Fruit fly (Drosophila melanogaster) whole organism, embryonic: ENCODE measurements around the gene Nepl18.

Experiments
- CG11247 ChIP-seq: fragments of 200-800 bp; sonication (Bioruptor generic); IDR thresholded peaks from 2 replicates; pipeline ENCODE4 v1.3.6; 2022; ENCODE audit warnings: missing biosample characterization, missing genetic modification characterization
- CG12155 ChIP-seq: fragments of 200-800 bp; sonication (Bioruptor generic); optimal IDR thresholded peaks from 3 replicates; lab custom pipeline; 2016; ENCODE audit warnings: missing biosample characterization, missing genetic modification characterization
- CG1233 ChIP-seq: fragments of 200-800 bp; sonication (Bioruptor generic); optimal IDR thresholded peaks from 4 replicates; lab custom pipeline; 2018; ENCODE audit warnings: missing biosample characterization, mild to moderate bottlenecking, missing genetic modification characterization
- CG13123 ChIP-seq: fragments of 200-800 bp; sonication (Bioruptor generic); optimal IDR thresholded peaks from 2 replicates; lab custom pipeline; 2016; ENCODE audit warnings: missing biosample characterization, missing genetic modification characterization
- CG13287 ChIP-seq: fragments of 200-800 bp; sonication (Bioruptor generic); IDR thresholded peaks from 2 replicates; pipeline ENCODE4 v1.3.6; 2022; ENCODE audit warnings: missing biosample characterization, missing genetic modification characterization; ENCODE audit not compliant: partially characterized antibody
- CG14965 ChIP-seq: fragments of 200-800 bp; sonication (Bioruptor generic); optimal IDR thresholded peaks from 2 replicates; lab custom pipeline; 2016; ENCODE audit warnings: missing biosample characterization, missing genetic modification characterization, borderline replicate concordance
- CG15514 ChIP-seq: fragments of 200-800 bp; sonication (Bioruptor generic); optimal IDR thresholded peaks from 3 replicates; lab custom pipeline; 2017; ENCODE audit warnings: missing biosample characterization, missing genetic modification characterization, mild to moderate bottlenecking, moderate library complexity, missing genetic modification reagents
- CG15601 ChIP-seq: fragments of 200-800 bp; sonication (Bioruptor generic); optimal IDR thresholded peaks from 3 replicates; lab custom pipeline; 2019; ENCODE audit warnings: missing biosample characterization, mild to moderate bottlenecking, missing genetic modification characterization, moderate library complexity
- CG18262 ChIP-seq: fragments of 200-800 bp; optimal IDR thresholded peaks from 3 replicates; lab custom pipeline; 2019; ENCODE audit warnings: missing biosample characterization, mild to moderate bottlenecking, missing genetic modification characterization, moderate library complexity
- CG2712 ChIP-seq: fragments of 200-800 bp; optimal IDR thresholded peaks from 3 replicates; lab custom pipeline; 2019; ENCODE audit warnings: missing biosample characterization, mild to moderate bottlenecking, missing genetic modification characterization, moderate library complexity
- CG2875 ChIP-seq: fragments of 200-800 bp; sonication (Bioruptor generic); optimal IDR thresholded peaks from 2 replicates; lab custom pipeline; 2017; ENCODE audit warnings: missing biosample characterization, mild to moderate bottlenecking, missing genetic modification characterization, missing genetic modification reagents
- CG34376 ChIP-seq: fragments of 200-800 bp; sonication (Bioruptor generic); optimal IDR thresholded peaks from 2 replicates; lab custom pipeline; 2018; ENCODE audit warnings: missing biosample characterization, mild to moderate bottlenecking, missing genetic modification characterization
- CG4360 ChIP-seq: fragments of 200-800 bp; sonication (Bioruptor generic); IDR thresholded peaks from 2 replicates; pipeline ENCODE4 v1.3.6; 2022; ENCODE audit warnings: missing biosample characterization, missing genetic modification characterization
- CG4424 ChIP-seq: fragments of 200-800 bp; sonication (Bioruptor generic); optimal IDR thresholded peaks from 3 replicates; lab custom pipeline; 2016; ENCODE audit warnings: missing biosample characterization, missing genetic modification characterization
- CG4820 ChIP-seq: fragments of 200-800 bp; sonication (Bioruptor generic); optimal IDR thresholded peaks from 3 replicates; lab custom pipeline; 2016; ENCODE audit warnings: missing biosample characterization, missing genetic modification characterization
- CG6689 ChIP-seq: fragments of 200-800 bp; sonication (Bioruptor generic); IDR thresholded peaks from 2 replicates; pipeline ENCODE4 v1.3.6; 2022; ENCODE audit warnings: missing biosample characterization, missing genetic modification characterization
- CG7963 ChIP-seq: fragments of 200-800 bp; sonication (Bioruptor generic); IDR thresholded peaks from 3 replicates; pipeline ENCODE4 v1.3.6; 2022; ENCODE audit warnings: missing biosample characterization, missing genetic modification characterization; ENCODE audit not compliant: partially characterized antibody
- CG9437 ChIP-seq: fragments of 200-800 bp; sonication (Bioruptor generic); optimal IDR thresholded peaks from 2 replicates; lab custom pipeline; 2018; ENCODE audit warnings: missing biosample characterization, mild to moderate bottlenecking, missing genetic modification characterization
- Deaf1 ChIP-seq: fragments of 200-800 bp; optimal IDR thresholded peaks from 3 replicates; lab custom pipeline; 2019; ENCODE audit warnings: missing biosample characterization, mild to moderate bottlenecking, missing genetic modification characterization, moderate library complexity
- Drgx ChIP-seq: fragments of 200-800 bp; sonication (Bioruptor generic); IDR thresholded peaks from 2 replicates; pipeline ENCODE4 v1.3.6; 2022; ENCODE audit warnings: missing biosample characterization, missing genetic modification characterization
- Lhr ChIP-seq: fragments of 200-800 bp; sonication (Bioruptor generic); optimal IDR thresholded peaks from 3 replicates; lab custom pipeline; 2017; ENCODE audit warnings: mild to moderate bottlenecking, missing biosample characterization, missing genetic modification reagents, missing genetic modification characterization
- MTF-1 ChIP-seq: fragments of 200-800 bp; sonication (Bioruptor generic); optimal IDR thresholded peaks from 2 replicates; lab custom pipeline; 2018; ENCODE audit warnings: missing biosample characterization, mild to moderate bottlenecking, missing genetic modification characterization, borderline replicate concordance
- Max ChIP-seq: fragments of 200-800 bp; sonication (Bioruptor generic); optimal IDR thresholded peaks from 2 replicates; lab custom pipeline; 2016; ENCODE audit warnings: missing biosample characterization, mild to moderate bottlenecking, missing genetic modification characterization
- Meics ChIP-seq: fragments of 200-800 bp; sonication (Bioruptor generic); optimal IDR thresholded peaks from 2 replicates; lab custom pipeline; 2017; ENCODE audit warnings: missing biosample characterization, mild to moderate bottlenecking, missing genetic modification characterization
- NK7.1 ChIP-seq: fragments of 200-800 bp; sonication (Bioruptor generic); optimal IDR thresholded peaks from 3 replicates; lab custom pipeline; 2016; ENCODE audit warnings: missing biosample characterization, missing genetic modification characterization
- Oaz ChIP-seq: fragments of 200-800 bp; sonication (Bioruptor generic); IDR thresholded peaks from 2 replicates; pipeline ENCODE4 v1.3.6; 2022; ENCODE audit warnings: missing biosample characterization, missing genetic modification characterization
- Ravus ChIP-seq: fragments of 200-800 bp; sonication (Bioruptor generic); IDR thresholded peaks from 2 replicates; pipeline ENCODE4 v1.3.6; 2022; ENCODE audit warnings: missing biosample characterization, missing genetic modification characterization
- Usf ChIP-seq: fragments of 200-800 bp; sonication (Bioruptor generic); optimal IDR thresholded peaks from 2 replicates; lab custom pipeline; 2017; ENCODE audit warnings: missing genotype, missing biosample characterization, missing genetic modification characterization
- Xbp1 ChIP-seq: fragments of 200-800 bp; sonication (Bioruptor generic); optimal IDR thresholded peaks from 3 replicates; lab custom pipeline; 2016; ENCODE audit warnings: missing biosample characterization, mild to moderate bottlenecking, missing genetic modification characterization
- amos ChIP-seq: fragments of 200-800 bp; sonication (Bioruptor generic); IDR thresholded peaks from 2 replicates; pipeline ENCODE4 v1.3.6; 2022; ENCODE audit warnings: missing biosample characterization, missing genetic modification characterization; ENCODE audit not compliant: partially characterized antibody
- ap ChIP-seq: fragments of 200-800 bp; sonication (Bioruptor generic); IDR thresholded peaks from 2 replicates; pipeline ENCODE4 v1.3.6; 2022; ENCODE audit warnings: missing biosample characterization, missing genetic modification characterization
- caup ChIP-seq: fragments of 200-800 bp; sonication (Bioruptor generic); optimal IDR thresholded peaks from 3 replicates; lab custom pipeline; 2017; ENCODE audit warnings: missing biosample characterization, mild to moderate bottlenecking, missing genetic modification characterization, moderate library complexity; ENCODE audit not compliant: severe bottlenecking
- chif ChIP-seq, 2 experiments: fragments of 200-800 bp; sonication (Bioruptor generic); optimal IDR thresholded peaks; 3 replicates each; lab custom pipeline; 2016; ENCODE audit warnings: missing biosample characterization in 2 of 2, missing genetic modification characterization in 2 of 2
- dm ChIP-seq: fragments of 200-800 bp; sonication (Bioruptor generic); optimal IDR thresholded peaks from 3 replicates; lab custom pipeline; 2016; ENCODE audit warnings: missing biosample characterization, missing genetic modification characterization
- dmrt99B ChIP-seq: fragments of 200-800 bp; sonication (Bioruptor generic); optimal IDR thresholded peaks from 2 replicates; lab custom pipeline; 2018; ENCODE audit warnings: missing biosample characterization, mild to moderate bottlenecking, missing genetic modification characterization, moderate library complexity
- esg ChIP-seq: fragments of 200-800 bp; sonication (Bioruptor generic); conservative IDR thresholded peaks from 2 replicates; pipeline ENCODE4 v1.3.6; 2022; ENCODE audit warnings: missing biosample characterization, missing genetic modification characterization
- ftz-f1 ChIP-seq: fragments of 200-800 bp; sonication (Bioruptor generic); optimal IDR thresholded peaks from 2 replicates; lab custom pipeline; 2016; ENCODE audit warnings: missing biosample characterization, missing genetic modification characterization
- gcm2 ChIP-seq: fragments of 200-800 bp; sonication (Bioruptor generic); optimal IDR thresholded peaks from 2 replicates; lab custom pipeline; 2016; ENCODE audit warnings: missing biosample characterization, missing genetic modification characterization
- gro ChIP-seq: fragments of 200-800 bp; sonication (Bioruptor generic); optimal IDR thresholded peaks from 2 replicates; lab custom pipeline; 2016; ENCODE audit warnings: missing biosample characterization, missing genetic modification characterization
- jumu ChIP-seq: fragments of 200-800 bp; sonication (Bioruptor generic); optimal IDR thresholded peaks from 3 replicates; lab custom pipeline; 2016; ENCODE audit warnings: missing biosample characterization, missing genetic modification characterization
- lbe ChIP-seq: fragments of 200-800 bp; sonication (Bioruptor generic); optimal IDR thresholded peaks from 2 replicates; lab custom pipeline; 2016; ENCODE audit warnings: missing biosample characterization, mild to moderate bottlenecking, missing genetic modification characterization
- lilli ChIP-seq: fragments of 200-800 bp; sonication (Bioruptor generic); optimal IDR thresholded peaks from 3 replicates; lab custom pipeline; 2016; ENCODE audit warnings: missing biosample characterization, missing genetic modification characterization
- otp ChIP-seq: fragments of 200-800 bp; sonication (Bioruptor generic); IDR thresholded peaks from 3 replicates; pipeline ENCODE4, ENCODE4 v1.3.6; 2022; ENCODE audit warnings: missing biosample characterization, missing genetic modification characterization
- peb ChIP-seq: fragments of 200-800 bp; sonication (Bioruptor generic); IDR thresholded peaks from 2 replicates; pipeline ENCODE4 v1.3.6; 2022; ENCODE audit warnings: missing biosample characterization, missing genetic modification characterization
- trh ChIP-seq: fragments of 200-800 bp; sonication (Bioruptor generic); optimal IDR thresholded peaks from 2 replicates; lab custom pipeline; 2016; ENCODE audit warnings: missing biosample characterization, missing genetic modification characterization
- unc-4 ChIP-seq: fragments of 200-800 bp; sonication (Bioruptor generic); IDR thresholded peaks from 2 replicates; pipeline ENCODE4 v1.3.6; 2022; ENCODE audit warnings: missing biosample characterization, missing genetic modification characterization; ENCODE audit not compliant: partially characterized antibody
- vvl ChIP-seq: fragments of 200-800 bp; sonication (Bioruptor generic); IDR thresholded peaks from 2 replicates; pipeline ENCODE4 v1.3.6; 2022; ENCODE audit warnings: missing biosample characterization, missing genetic modification characterization
- zf30C ChIP-seq: fragments of 200-800 bp; sonication (Bioruptor generic); optimal IDR thresholded peaks from 3 replicates; lab custom pipeline; 2018; ENCODE audit warnings: missing biosample characterization, mild to moderate bottlenecking, missing genetic modification characterization

Nepl18 gene

dm6 chr3R:28880066-28880842, 4.8 kb downstream of the Nepl18 start, which contains the start of the genes Nepl19 and Nepl20 (continued):
- TF ChIP-seq Oaz (GFP tag; lab: Robert Waterston, UW): peak; percentile 36; the same call in 1 of the 2 replicates
- peak; percentile 52 for TF ChIP-seq CG2875 (GFP tag; lab: Kevin White, UChicago)
- no peak for TF ChIP-seq gro (GFP tag; lab: Kevin White, UChicago)
- peak; percentile 79 for TF ChIP-seq CG4820
- TF ChIP-seq CG13287 (GFP tag; lab: Robert Waterston, UW): no peak
- TF ChIP-seq CG1233 (GFP tag; lab: Kevin White, UChicago): peak; percentile 76
- TF ChIP-seq CG12155 (GFP tag; lab: Kevin White, UChicago): peak; percentile 76
- peak; percentile 46; the same call in 1 of the 2 replicates for TF ChIP-seq ap (GFP tag; lab: Robert Waterston, UW)
- TF ChIP-seq CG13123 (GFP tag; lab: Kevin White, UChicago): no peak
- peak; percentile 77 for TF ChIP-seq otp (GFP tag; lab: Robert Waterston, UW)
- TF ChIP-seq CG4360 (GFP tag; lab: Robert Waterston, UW): peak; percentile 34; the same call in 1 of the 2 replicates
- peak; percentile 71 for TF ChIP-seq CG15514 (GFP tag; lab: Kevin White, UChicago)
- TF ChIP-seq dm (GFP tag; lab: Kevin White, UChicago): no peak
- peak; percentile 86 for TF ChIP-seq Meics (GFP tag; lab: Kevin White, UChicago)
- TF ChIP-seq caup (GFP tag; lab: Kevin White, UChicago): peak; percentile 78
- no peak for TF ChIP-seq unc-4 (GFP tag; lab: Robert Waterston, UW)
- peak; percentile 34; the same call in 1 of the 2 replicates for TF ChIP-seq Ravus
- peak; percentile 82 for TF ChIP-seq lilli (GFP tag; lab: Kevin White, UChicago)
- peak; percentile 61 for TF ChIP-seq zf30C (GFP tag; lab: Kevin White, UChicago)
- peak; percentile 78 for TF ChIP-seq lbe (GFP tag; lab: Kevin White, UChicago)
- peak; percentile 53 for TF ChIP-seq MTF-1 (GFP tag; lab: Kevin White, UChicago)
- peak; percentile 34 for TF ChIP-seq jumu (GFP tag; lab: Kevin White, UChicago)
- TF ChIP-seq CG15601 (tag; lab: Kevin White, UChicago): no peak
- TF ChIP-seq CG9437 (GFP tag; lab: Kevin White, UChicago): peak; percentile 49
- peak; percentile 84 for TF ChIP-seq CG6689 (GFP tag; lab: Robert Waterston, UW)
- TF ChIP-seq Lhr (GFP tag; lab: Kevin White, UChicago): peak; percentile 32
- peak; percentile 77 for TF ChIP-seq CG4424 (GFP tag; lab: Kevin White, UChicago)
- TF ChIP-seq Max (GFP tag; lab: Kevin White, UChicago): peak; percentile 71
- TF ChIP-seq dmrt99B (tag; lab: Kevin White, UChicago): peak; percentile 80
- TF ChIP-seq esg: peak; percentile 68
- TF ChIP-seq chif (GFP tag; optimal IDR thresholded peaks at IDR 0.05; lab: Kevin White, UChicago): peak; percentile 55 to 61
- TF ChIP-seq CG2712 (tag; lab: Kevin White, UChicago): peak; percentile 87
- TF ChIP-seq NK7.1 (GFP tag; lab: Kevin White, UChicago): no peak
- TF ChIP-seq CG34376 (GFP tag; lab: Kevin White, UChicago): peak; percentile 65
- TF ChIP-seq Usf (GFP tag; lab: Kevin White, UChicago): peak; percentile 48
- peak; percentile 71 for TF ChIP-seq CG11247 (GFP tag; lab: Robert Waterston, UW)
- peak; percentile 93 for TF ChIP-seq vvl
- no peak for TF ChIP-seq CG14965 (GFP tag; lab: Kevin White, UChicago)
- TF ChIP-seq trh (GFP tag; lab: Kevin White, UChicago): peak; percentile 22
- TF ChIP-seq CG18262 (tag; lab: Kevin White, UChicago): peak; percentile 84
- TF ChIP-seq Deaf1 (tag; lab: Kevin White, UChicago): peak; percentile 44
- TF ChIP-seq gcm2 (GFP tag; lab: Kevin White, UChicago): peak; percentile 38
- TF ChIP-seq Drgx (GFP tag; lab: Robert Waterston, UW): peak; percentile 94
- TF ChIP-seq peb (GFP tag; lab: Robert Waterston, UW): peak; percentile 75
- no peak for TF ChIP-seq CG7963
- TF ChIP-seq ftz-f1 (GFP tag; lab: Kevin White, UChicago): peak; percentile 6
- TF ChIP-seq Xbp1 (GFP tag; lab: Kevin White, UChicago): peak; percentile 77
- TF ChIP-seq amos (GFP tag; lab: Robert Waterston, UW): no peak
